Worm (Caenorhabditis elegans): ENCODE measurements around the gene srbc-27.
"Not testable (repeated sequence)": the region's sequence is repeated elsewhere in the genome, so short reads cannot be mapped to it uniquely, and the experiment has no call there.

srbc-27 gene

DNA sequence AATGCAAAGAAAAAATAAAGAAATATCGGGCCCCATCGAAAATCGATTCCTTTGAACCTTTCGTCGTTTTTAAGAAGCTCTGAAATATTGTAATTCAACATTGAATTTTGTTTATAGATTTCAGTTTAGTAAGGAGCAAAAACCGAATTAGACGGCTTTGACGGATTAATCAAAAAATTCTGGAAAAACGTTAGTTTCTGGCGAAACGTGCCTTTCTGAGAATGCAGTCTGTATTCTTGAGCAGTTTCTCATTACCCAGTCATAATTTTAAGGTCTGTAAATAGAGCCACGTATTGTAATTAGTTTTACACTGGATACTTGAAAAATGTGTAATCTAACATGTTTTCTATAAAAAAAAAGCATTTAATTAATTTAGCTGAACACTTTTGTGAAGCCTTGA is 29.1 kb downstream of the srbc-27 start, which contains the start of gene srz-48:
Gene srz-48, minus strand, starts transcription at position 101 of the 400 bp plus-strand sequence.
- TF ChIP-seq hmg-11 (tag; optimal IDR thresholded peaks at IDR 0.05): no peak
- no peak for TF ChIP-seq mdl-1 (tag; optimal IDR thresholded peaks at IDR 0.05)
- TF ChIP-seq fkh-2 (tag; optimal IDR thresholded peaks at IDR 0.05): no peak
- TF ChIP-seq ztf-4 (tag; optimal IDR thresholded peaks at IDR 0.05): no peak
- TF ChIP-seq sea-2 (GFP tag; optimal IDR thresholded peaks at IDR 0.05): no peak
- TF ChIP-seq ceh-28 (tag; optimal IDR thresholded peaks at IDR 0.05): no peak
- TF ChIP-seq tbx-2 (tag; optimal IDR thresholded peaks at IDR 0.05): no peak
- TF ChIP-seq ztf-11 (tag; optimal IDR thresholded peaks at IDR 0.05): no peak
- TF ChIP-seq elt-1 (tag; optimal IDR thresholded peaks at IDR 0.05): no peak
- TF ChIP-seq lin-39 (tag; optimal IDR thresholded peaks at IDR 0.05): no peak
- no peak for TF ChIP-seq pha-4 (tag; optimal IDR thresholded peaks at IDR 0.05)
- TF ChIP-seq pqm-1 (tag; optimal IDR thresholded peaks at IDR 0.05): no peak
- TF ChIP-seq elt-3 (tag; optimal IDR thresholded peaks at IDR 0.05): no peak
- no peak for TF ChIP-seq nfya-1 (tag; optimal IDR thresholded peaks at IDR 0.05; ENCODE audit: insufficient read depth)
- TF ChIP-seq nhr-237 (tag; optimal IDR thresholded peaks at IDR 0.05): no peak
- no peak for TF ChIP-seq nhr-67 (tag; optimal IDR thresholded peaks at IDR 0.05)
- TF ChIP-seq snpc-4 (tag; optimal IDR thresholded peaks at IDR 0.05): no peak
- TF ChIP-seq jun-1 (tag; optimal IDR thresholded peaks at IDR 0.05): no peak

DNA sequence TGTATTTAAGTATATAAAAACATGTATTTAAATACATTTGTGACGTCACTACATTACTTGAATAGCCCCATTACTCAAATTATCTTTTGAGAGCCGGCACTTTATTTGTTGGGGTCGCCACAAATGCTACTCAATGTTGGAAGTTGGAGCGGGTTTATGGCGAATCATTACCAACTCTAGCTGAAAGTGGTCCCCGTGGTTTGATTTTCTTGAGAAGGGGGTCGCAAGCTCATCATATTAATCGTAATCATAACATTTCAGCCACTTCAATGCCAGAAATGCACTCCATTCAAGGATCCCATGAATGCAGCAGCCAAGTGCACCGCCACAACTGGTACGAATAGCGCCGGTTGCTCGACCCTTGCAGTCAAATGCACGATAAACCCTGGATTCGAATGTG is 33.3 kb downstream of the srbc-27 start, which contains the start of gene F20E11.7:
Gene F20E11.7, plus strand, starts transcription at position 301 of the 400 bp plus-strand sequence.
- TF ChIP-seq ZK546.5 (tag; optimal IDR thresholded peaks at IDR 0.05); nhr-43 (tag; optimal IDR thresholded peaks at IDR 0.05; ENCODE audit: poor library complexity, severe bottlenecking); nfya-1 (tag; optimal IDR thresholded peaks at IDR 0.05; ENCODE audit: insufficient read depth): not testable (repeated sequence)

DNA sequence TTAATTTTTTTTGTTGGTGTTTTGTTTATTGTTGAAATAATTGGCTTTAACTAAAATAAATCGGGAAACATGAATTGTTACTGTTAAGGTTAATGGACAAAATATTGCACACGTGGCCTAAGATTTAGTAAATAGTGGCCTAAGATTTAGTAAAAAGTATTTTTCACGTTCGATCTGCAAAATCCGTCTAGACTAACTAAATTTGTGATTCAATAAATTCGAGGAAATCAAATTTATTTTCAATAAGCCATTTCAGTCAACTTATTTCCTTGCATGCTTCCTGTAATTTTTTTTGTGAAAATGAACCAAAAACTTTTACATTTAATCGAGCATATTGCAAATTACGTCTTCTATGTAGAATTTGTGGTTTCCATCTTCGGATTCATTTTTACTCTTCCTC is 35.7 kb downstream of the srbc-27 start, which contains the start of gene srw-72:
Gene srw-72, plus strand, starts transcription at position 301 of the 400 bp plus-strand sequence.
- TF ChIP-seq pha-4 (tag; optimal IDR thresholded peaks at IDR 0.05) (no peak), unc-39 (tag; optimal IDR thresholded peaks at IDR 0.05) (no peak), egl-27 (tag; optimal IDR thresholded peaks at IDR 0.05) (no peak), ZK546.5 (tag; optimal IDR thresholded peaks at IDR 0.05) (no peak), nhr-77 (tag; optimal IDR thresholded peaks at IDR 0.05) (no peak), ceh-28 (tag; optimal IDR thresholded peaks at IDR 0.05) (no peak), nhr-28 (tag; optimal IDR thresholded peaks at IDR 0.05) (no peak), nfya-1 (tag; optimal IDR thresholded peaks at IDR 0.05; ENCODE audit: insufficient read depth) (no peak)

DNA sequence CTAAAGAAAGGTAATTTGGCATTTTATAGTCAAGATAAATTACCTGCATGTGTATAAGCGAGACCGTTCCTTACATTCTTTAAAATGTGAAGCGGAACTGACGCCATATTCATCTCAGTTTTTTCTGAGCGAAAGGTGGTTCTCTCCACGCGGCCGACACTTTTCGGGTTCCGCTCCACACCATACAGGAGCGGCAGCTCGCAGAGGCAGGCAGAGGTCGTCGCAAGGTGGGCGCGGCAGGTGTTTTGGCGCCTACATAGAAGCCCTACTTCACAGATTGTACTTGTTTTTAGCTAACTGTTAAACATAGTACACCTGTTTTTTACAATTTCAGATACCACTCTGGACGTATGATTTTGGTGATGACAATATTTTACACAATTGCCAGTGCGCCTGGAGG is 36.9 kb downstream of the srbc-27 start:
- TF ChIP-seq snpc-4 (tag; optimal IDR thresholded peaks at IDR 0.05) (no peak), egl-27 (tag; optimal IDR thresholded peaks at IDR 0.05) (no peak), lin-39 (tag; optimal IDR thresholded peaks at IDR 0.05) (no peak), ztf-4 (tag; optimal IDR thresholded peaks at IDR 0.05) (no peak), ztf-11 (tag; optimal IDR thresholded peaks at IDR 0.05) (no peak), nhr-23 (tag; optimal IDR thresholded peaks at IDR 0.05) (no peak), eor-1 (tag; optimal IDR thresholded peaks at IDR 0.05) (no peak), nhr-11 (tag; optimal IDR thresholded peaks at IDR 0.05) (no peak), elt-2 (tag; optimal IDR thresholded peaks at IDR 0.05) (no peak)

DNA sequence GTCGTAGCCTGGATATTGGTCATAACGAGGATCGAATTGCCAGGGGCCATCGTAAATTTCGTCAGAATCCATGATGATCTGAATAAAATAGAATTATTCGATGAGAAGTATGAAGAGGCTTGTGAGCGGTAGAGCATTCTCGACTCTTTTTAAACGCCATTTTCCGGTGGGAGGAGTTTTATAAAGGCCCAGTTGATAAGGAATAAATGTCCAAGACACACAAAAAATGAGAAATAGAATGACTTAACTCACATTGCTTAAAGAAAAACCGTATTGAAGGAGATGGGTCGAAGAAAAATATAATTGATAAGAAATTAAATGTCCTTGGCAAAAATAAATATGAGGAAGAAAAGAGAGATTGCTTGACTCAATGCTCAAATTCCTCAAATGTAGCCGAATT is 38.2 kb downstream of the srbc-27 start, which contains the start of gene F20E11.17:
Gene F20E11.17, minus strand, starts transcription at position 101 of the 400 bp plus-strand sequence.
- TF ChIP-seq tbx-2 (tag; optimal IDR thresholded peaks at IDR 0.05) (no peak), ceh-9 (tag; optimal IDR thresholded peaks at IDR 0.05) (no peak), skn-1 (tag; optimal IDR thresholded peaks at IDR 0.05) (no peak), ceh-82 (tag; optimal IDR thresholded peaks at IDR 0.05) (no peak), fos-1 (tag; optimal IDR thresholded peaks at IDR 0.05) (no peak), nhr-28 (tag; optimal IDR thresholded peaks at IDR 0.05) (no peak), ceh-28 (tag; optimal IDR thresholded peaks at IDR 0.05) (no peak)

DNA sequence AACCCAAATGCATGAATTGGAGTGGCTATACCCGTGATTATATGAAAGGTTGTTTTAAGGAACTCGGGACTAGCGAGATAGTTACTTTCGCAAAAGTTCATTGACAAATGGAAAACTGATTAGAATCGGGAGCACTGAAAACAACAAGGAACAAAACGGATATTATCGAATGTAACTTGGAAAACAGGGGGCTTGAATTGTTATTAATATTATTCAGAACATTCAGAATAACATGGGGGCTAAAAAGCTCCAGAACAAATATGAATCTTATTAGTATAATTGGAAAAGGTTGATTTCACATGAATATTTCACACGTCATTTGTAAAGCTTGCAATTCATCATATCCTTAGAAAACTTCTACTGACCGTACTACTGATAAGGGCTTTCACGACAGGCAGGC is 40.6 kb downstream of the srbc-27 start, which contains the start of gene srh-235:
Gene srh-235, minus strand, starts transcription at position 101 of the 400 bp plus-strand sequence.
- TF ChIP-seq ama-1 (optimal IDR thresholded peaks at IDR 0.05) (no peak), fos-1 (tag; optimal IDR thresholded peaks at IDR 0.05) (no peak)
